Fruit fly (Drosophila melanogaster): ENCODE results near the gene CG9953.

DNA sequence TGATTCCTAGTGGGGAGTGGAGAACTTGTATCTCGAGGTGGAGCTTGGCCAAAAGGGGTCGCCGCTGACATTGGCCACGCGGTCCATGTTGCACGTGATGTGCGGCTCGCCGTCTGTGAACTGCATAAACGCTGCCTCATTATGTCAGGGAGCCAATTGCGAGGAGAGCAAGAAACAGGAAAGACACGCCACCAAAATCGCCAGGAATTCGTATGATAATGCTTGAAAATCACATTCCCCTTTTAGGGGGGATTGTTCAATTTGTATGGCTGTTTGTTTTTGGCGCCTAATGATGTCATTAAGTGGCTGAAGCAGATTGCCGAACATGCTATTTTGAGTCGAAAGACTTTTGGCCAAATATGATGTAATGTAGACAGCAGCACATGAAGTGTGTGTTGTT, 40.4 kb downstream of the CG9953 start:
- no peak for TF ChIP-seq Sin3A (optimal IDR thresholded peaks at IDR 0.05)
- TF ChIP-seq insv (optimal IDR thresholded peaks at IDR 0.05): no peak

Data from Kc167 (cell line).